Fruit fly (Drosophila melanogaster) whole organism, embryonic: ENCODE measurements around the gene g.

Source experiments
- Abd-B ChIP-seq: fragments of 200-800 bp; sonication (Bioruptor generic); optimal IDR thresholded peaks from 2 replicates; lab custom pipeline; 2018; ENCODE audit warnings: missing biosample characterization, mild to moderate bottlenecking, missing genetic modification characterization, moderate library complexity
- CG12391 ChIP-seq: fragments of 200-800 bp; sonication (Bioruptor generic); optimal IDR thresholded peaks from 3 replicates; lab custom pipeline; 2018; ENCODE audit warnings: missing biosample characterization, mild to moderate bottlenecking, missing genetic modification characterization, moderate library complexity
- CG12744 ChIP-seq: fragments of 200-800 bp; sonication (Bioruptor generic); optimal IDR thresholded peaks from 2 replicates; lab custom pipeline; 2016; ENCODE audit warnings: missing biosample characterization, missing genetic modification characterization
- CG14710 ChIP-seq: fragments of 200-800 bp; sonication (Bioruptor generic); optimal IDR thresholded peaks from 3 replicates; lab custom pipeline; 2019; ENCODE audit warnings: missing biosample characterization, mild to moderate bottlenecking, missing genetic modification characterization, moderate library complexity
- CG15601 ChIP-seq: fragments of 200-800 bp; sonication (Bioruptor generic); optimal IDR thresholded peaks from 3 replicates; lab custom pipeline; 2019; ENCODE audit warnings: missing biosample characterization, mild to moderate bottlenecking, missing genetic modification characterization, moderate library complexity
- CG1647 ChIP-seq: fragments of 200-800 bp; sonication (Bioruptor generic); optimal IDR thresholded peaks from 3 replicates; lab custom pipeline; 2016; ENCODE audit warnings: missing biosample characterization, missing genetic modification characterization
- CG17186 ChIP-seq: fragments of 200-800 bp; sonication (Bioruptor generic); optimal IDR thresholded peaks from 3 replicates; lab custom pipeline; 2017; ENCODE audit warnings: missing biosample characterization, missing genetic modification reagents, missing genetic modification characterization
- CG17568 ChIP-seq: fragments of 200-800 bp; sonication (Bioruptor generic); optimal IDR thresholded peaks from 2 replicates; lab custom pipeline; 2018; ENCODE audit warnings: missing biosample characterization, mild to moderate bottlenecking, missing genetic modification characterization, moderate library complexity
- CG18764 ChIP-seq: fragments of 200-800 bp; sonication (Bioruptor generic); optimal IDR thresholded peaks from 3 replicates; lab custom pipeline; 2016; ENCODE audit warnings: missing biosample characterization, missing genetic modification characterization
- CG2116 ChIP-seq: fragments of 200-800 bp; sonication (Bioruptor generic); optimal IDR thresholded peaks from 3 replicates; lab custom pipeline; 2018; ENCODE audit warnings: missing biosample characterization, mild to moderate bottlenecking, missing genetic modification characterization
- CG2875 ChIP-seq: fragments of 200-800 bp; sonication (Bioruptor generic); optimal IDR thresholded peaks from 2 replicates; lab custom pipeline; 2017; ENCODE audit warnings: missing biosample characterization, mild to moderate bottlenecking, missing genetic modification characterization, missing genetic modification reagents
- CG3726 ChIP-seq: fragments of 200-800 bp; sonication (Bioruptor generic); IDR thresholded peaks from 3 replicates; pipeline ENCODE4, ENCODE4 v1.3.6; 2022; ENCODE audit warnings: missing biosample characterization, missing genetic modification characterization
- CG3995 ChIP-seq: fragments of 200-800 bp; sonication (Bioruptor generic); optimal IDR thresholded peaks from 3 replicates; lab custom pipeline; 2016; ENCODE audit warnings: missing biosample characterization, missing genetic modification characterization
- CG4424 ChIP-seq: fragments of 200-800 bp; sonication (Bioruptor generic); optimal IDR thresholded peaks from 3 replicates; lab custom pipeline; 2016; ENCODE audit warnings: missing biosample characterization, missing genetic modification characterization
- CG6654 ChIP-seq: fragments of 200-800 bp; sonication (Bioruptor generic); optimal IDR thresholded peaks from 2 replicates; lab custom pipeline; 2017; ENCODE audit warnings: missing biosample characterization, mild to moderate bottlenecking, missing genetic modification characterization
- CG6765 ChIP-seq: fragments of 200-800 bp; sonication (Bioruptor generic); optimal IDR thresholded peaks from 3 replicates; lab custom pipeline; 2017; ENCODE audit warnings: missing biosample characterization, mild to moderate bottlenecking, missing genetic modification characterization
- CG8281 ChIP-seq: fragments of 200-800 bp; sonication (Bioruptor generic); optimal IDR thresholded peaks from 2 replicates; lab custom pipeline; 2018; ENCODE audit warnings: missing biosample characterization, mild to moderate bottlenecking, missing genetic modification characterization, moderate library complexity
- CG9437 ChIP-seq: fragments of 200-800 bp; sonication (Bioruptor generic); optimal IDR thresholded peaks from 2 replicates; lab custom pipeline; 2018; ENCODE audit warnings: missing biosample characterization, mild to moderate bottlenecking, missing genetic modification characterization
- CG9609 ChIP-seq: fragments of 200-800 bp; sonication (Bioruptor generic); optimal IDR thresholded peaks from 3 replicates; lab custom pipeline; 2016; ENCODE audit warnings: missing biosample characterization, missing genetic modification characterization
- CG9817 ChIP-seq: fragments of 200-800 bp; sonication (Bioruptor generic); optimal IDR thresholded peaks from 2 replicates; lab custom pipeline; 2018; ENCODE audit warnings: missing biosample characterization, mild to moderate bottlenecking, missing genetic modification characterization, moderate library complexity
- D ChIP-seq, 2 experiments: fragments of 200-800 bp in 1 of 2; fragments of >200 bp in 1 of 2; sonication (Bioruptor generic) in 1 of 2; optimal IDR thresholded peaks; 2 replicates in 1 of 2; 3 replicates in 1 of 2; lab custom pipeline; 2017; ENCODE audit warnings: mild to moderate bottlenecking in 1 of 2, missing biosample characterization in 1 of 2, missing genetic modification characterization in 1 of 2, missing genetic modification reagents in 1 of 2
- Dip3 ChIP-seq: fragments of 200-800 bp; sonication (Bioruptor generic); optimal IDR thresholded peaks from 3 replicates; lab custom pipeline; 2016; ENCODE audit warnings: missing biosample characterization, missing genetic modification characterization
- ERR ChIP-seq: fragments of 200-800 bp; sonication (Bioruptor generic); optimal IDR thresholded peaks from 2 replicates; lab custom pipeline; 2016; ENCODE audit warnings: missing biosample characterization, missing genetic modification characterization
- Hr51 ChIP-seq, 2 experiments: fragments of 200-800 bp; sonication (Bioruptor generic); optimal IDR thresholded peaks; 2 replicates in 1 of 2; 3 replicates in 1 of 2; lab custom pipeline; 2016 to 2018; ENCODE audit warnings: missing biosample characterization in 2 of 2, missing genetic modification characterization in 2 of 2, mild to moderate bottlenecking in 1 of 2, moderate library complexity in 1 of 2
- Mes4 ChIP-seq: fragments of 200-800 bp; sonication (Bioruptor generic); optimal IDR thresholded peaks from 2 replicates; lab custom pipeline; 2016; ENCODE audit warnings: missing biosample characterization, missing genetic modification characterization
- NK7.1 ChIP-seq: fragments of 200-800 bp; sonication (Bioruptor generic); optimal IDR thresholded peaks from 3 replicates; lab custom pipeline; 2016; ENCODE audit warnings: missing biosample characterization, missing genetic modification characterization
- Ptx1 ChIP-seq: fragments of 200-800 bp; sonication (Bioruptor generic); IDR thresholded peaks from 2 replicates; pipeline ENCODE4 v1.3.6; 2022; ENCODE audit warnings: missing biosample characterization, missing genetic modification characterization
- ara ChIP-seq: fragments of 200-800 bp; sonication (Bioruptor generic); IDR thresholded peaks from 2 replicates; pipeline ENCODE4 v1.3.6; 2022; ENCODE audit warnings: missing biosample characterization, missing genetic modification characterization
- az2 ChIP-seq: fragments of 200-800 bp; sonication (Bioruptor generic); optimal IDR thresholded peaks from 3 replicates; lab custom pipeline; 2016; ENCODE audit warnings: missing biosample characterization, missing genetic modification characterization
- chn ChIP-seq: fragments of 200-800 bp; sonication (Bioruptor generic); optimal IDR thresholded peaks from 2 replicates; lab custom pipeline; 2016; ENCODE audit warnings: missing biosample characterization, missing genetic modification characterization
- ci ChIP-seq: fragments of 200-800 bp; sonication (Bioruptor generic); IDR thresholded peaks from 3 replicates; pipeline ENCODE4 v1.3.6; 2022; ENCODE audit warnings: missing biosample characterization, missing genetic modification characterization
- dm ChIP-seq: fragments of 200-800 bp; sonication (Bioruptor generic); optimal IDR thresholded peaks from 3 replicates; lab custom pipeline; 2016; ENCODE audit warnings: missing biosample characterization, missing genetic modification characterization
- dmrt99B ChIP-seq: fragments of 200-800 bp; sonication (Bioruptor generic); optimal IDR thresholded peaks from 2 replicates; lab custom pipeline; 2018; ENCODE audit warnings: missing biosample characterization, mild to moderate bottlenecking, missing genetic modification characterization, moderate library complexity
- dpn ChIP-seq, 2 experiments: fragments of 200-800 bp; sonication (Bioruptor generic); optimal IDR thresholded peaks; 3 replicates each; lab custom pipeline; 2016; ENCODE audit warnings: missing biosample characterization in 2 of 2, missing genetic modification characterization in 2 of 2
- gcm2 ChIP-seq: fragments of 200-800 bp; sonication (Bioruptor generic); optimal IDR thresholded peaks from 2 replicates; lab custom pipeline; 2016; ENCODE audit warnings: missing biosample characterization, missing genetic modification characterization
- grau ChIP-seq: fragments of 200-800 bp; optimal IDR thresholded peaks from 3 replicates; lab custom pipeline; 2019; ENCODE audit warnings: missing biosample characterization, mild to moderate bottlenecking, missing genetic modification characterization, moderate library complexity
- jumu ChIP-seq: fragments of 200-800 bp; sonication (Bioruptor generic); optimal IDR thresholded peaks from 3 replicates; lab custom pipeline; 2016; ENCODE audit warnings: missing biosample characterization, missing genetic modification characterization
- lab ChIP-seq: fragments of 200-800 bp; sonication (Bioruptor generic); optimal IDR thresholded peaks from 3 replicates; lab custom pipeline; 2017; ENCODE audit warnings: missing biosample characterization, missing genetic modification characterization, mild to moderate bottlenecking, moderate library complexity, missing genetic modification reagents
- lbe ChIP-seq: fragments of 200-800 bp; sonication (Bioruptor generic); optimal IDR thresholded peaks from 2 replicates; lab custom pipeline; 2016; ENCODE audit warnings: missing biosample characterization, mild to moderate bottlenecking, missing genetic modification characterization
- nerfin-1 ChIP-seq: fragments of 200-800 bp; sonication (Bioruptor generic); optimal IDR thresholded peaks from 3 replicates; lab custom pipeline; 2019; ENCODE audit warnings: missing biosample characterization, mild to moderate bottlenecking, missing genetic modification characterization, moderate library complexity
- onecut ChIP-seq: fragments of 200-800 bp; sonication (Bioruptor generic); IDR thresholded peaks from 2 replicates; pipeline ENCODE4 v1.3.6; 2022; ENCODE audit warnings: missing biosample characterization, missing genetic modification characterization
- pan ChIP-seq, 4 experiments: fragments of >200 bp in 3 of 4; fragments of 200-800 bp in 1 of 4; sonication (Bioruptor generic) in 1 of 4; optimal IDR thresholded peaks in 3 of 4; IDR thresholded peaks in 1 of 4; 2 replicates each; pipeline versions ENCODE4 v1.3.6 to Lab custom; 2017 to 2022; ENCODE audit warnings: missing biosample characterization in 2 of 4, missing genetic modification characterization in 2 of 4, mixed read lengths in 1 of 4
- pita ChIP-seq: fragments of 200-800 bp; sonication (Bioruptor generic); optimal IDR thresholded peaks from 2 replicates; lab custom pipeline; 2017; ENCODE audit warnings: missing biosample characterization, mild to moderate bottlenecking, missing genetic modification characterization
- sens-2 ChIP-seq: fragments of 200-800 bp; sonication (Bioruptor generic); IDR thresholded peaks from 2 replicates; pipeline ENCODE4 v1.3.6; 2022; ENCODE audit warnings: missing biosample characterization, missing genetic modification characterization
- slou ChIP-seq: fragments of 200-800 bp; sonication (Bioruptor generic); optimal IDR thresholded peaks from 3 replicates; lab custom pipeline; 2016; ENCODE audit warnings: missing biosample characterization, missing genetic modification characterization
- stc ChIP-seq: fragments of 200-800 bp; sonication (Bioruptor generic); IDR thresholded peaks from 2 replicates; pipeline ENCODE4 v1.3.6; 2022; ENCODE audit warnings: missing biosample characterization, missing genetic modification characterization
- vvl ChIP-seq: fragments of 200-800 bp; sonication (Bioruptor generic); IDR thresholded peaks from 2 replicates; pipeline ENCODE4 v1.3.6; 2022; ENCODE audit warnings: missing biosample characterization, missing genetic modification characterization

Gene g

DNA sequence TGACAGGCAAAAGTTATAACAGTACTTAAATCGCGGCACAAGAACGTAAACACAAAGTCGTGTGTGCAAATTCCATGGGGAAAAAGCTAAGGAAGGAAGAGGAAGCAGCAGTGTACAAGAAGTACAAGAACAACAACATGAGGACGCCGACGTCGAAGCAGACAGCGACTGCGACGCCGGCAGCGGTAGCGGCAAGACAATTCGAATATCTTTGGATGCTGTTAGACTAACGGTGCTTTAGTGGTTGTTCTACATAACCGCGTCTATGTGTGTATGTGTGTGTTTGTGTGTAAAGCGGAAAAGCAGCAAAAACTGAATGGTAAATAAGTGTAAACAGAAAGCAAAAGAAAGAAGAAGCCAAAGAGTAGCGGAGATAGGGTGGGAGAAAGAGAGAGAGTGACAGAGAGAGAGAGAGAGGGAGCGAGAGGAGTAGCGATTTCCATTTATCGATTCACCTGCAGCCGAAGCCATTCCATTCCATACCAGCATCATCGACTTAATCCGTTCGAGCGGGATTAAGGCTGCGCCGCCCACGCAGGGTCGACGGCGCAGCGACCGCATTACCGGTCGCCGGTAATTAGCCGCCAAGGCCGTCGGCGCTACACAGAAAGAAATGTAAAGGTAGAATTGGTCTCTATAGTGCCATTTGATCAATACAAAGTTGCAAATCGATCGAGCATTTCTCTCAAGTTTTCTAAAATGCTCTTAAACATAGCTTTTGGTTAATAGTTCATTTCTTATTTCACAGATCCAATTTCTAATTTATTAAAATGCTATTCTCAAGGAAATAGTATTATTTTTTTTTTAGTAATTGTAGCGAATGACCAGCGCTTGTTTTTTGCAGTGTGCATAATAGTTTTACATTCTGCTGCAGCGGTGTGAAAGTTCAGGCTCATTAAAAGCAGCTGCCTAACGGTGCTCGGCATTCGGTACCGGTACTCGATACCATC is 48.2 kb upstream of the g start (continued):
- TF ChIP-seq gcm2 (GFP tag; lab: Kevin White, UChicago): peak; percentile 34
- TF ChIP-seq CG8281 (tag; lab: Kevin White, UChicago): peak; percentile 32
- TF ChIP-seq ara (GFP tag; lab: Robert Waterston, UW): peak; percentile 14; the same call in 1 of the 2 replicates
- peak; percentile 42 for TF ChIP-seq CG2875 (GFP tag; lab: Kevin White, UChicago)
- TF ChIP-seq NK7.1 (GFP tag; lab: Kevin White, UChicago): no peak
- TF ChIP-seq Ptx1 (GFP tag; lab: Robert Waterston, UW): peak; percentile 50
- peak; percentile 4 for TF ChIP-seq Dip3
- TF ChIP-seq vvl (GFP tag; lab: Robert Waterston, UW): peak; percentile 73
- TF ChIP-seq onecut: peak; percentile 94
- peak; percentile 66 for TF ChIP-seq CG12391 (tag; lab: Kevin White, UChicago)
- no peak for TF ChIP-seq D (optimal IDR thresholded peaks at IDR 0.05; lab: Kevin White, UChicago)
- TF ChIP-seq D (GFP tag; optimal IDR thresholded peaks at IDR 0.05; lab: Kevin White, UChicago): peak; percentile 47
- TF ChIP-seq dpn (GFP tag; optimal IDR thresholded peaks at IDR 0.05; lab: Kevin White, UChicago): peak; percentile 44 to 55
- peak; percentile 24 for TF ChIP-seq CG6654 (GFP tag; lab: Kevin White, UChicago)
- TF ChIP-seq CG3995 (GFP tag; lab: Kevin White, UChicago): no peak
- no peak for TF ChIP-seq CG17186
- no peak for TF ChIP-seq CG3726 (GFP tag; lab: Robert Waterston, UW)
- peak; percentile 49 for TF ChIP-seq grau
- peak; percentile 59 for TF ChIP-seq CG4424
- peak; percentile 43 for TF ChIP-seq stc (GFP tag; lab: Robert Waterston, UW)
- no peak for TF ChIP-seq CG1647 (GFP tag; lab: Kevin White, UChicago)
- peak; percentile 1 for TF ChIP-seq Abd-B
- no peak for TF ChIP-seq slou (GFP tag; lab: Kevin White, UChicago)
- TF ChIP-seq Mes4 (GFP tag; lab: Kevin White, UChicago): no peak
- TF ChIP-seq ci (GFP tag; lab: Robert Waterston, UW): peak; percentile 36; the same call in 1 of the 3 replicates
- TF ChIP-seq CG6765 (GFP tag; lab: Kevin White, UChicago): no peak
- no peak for TF ChIP-seq pita (GFP tag; lab: Kevin White, UChicago)
- peak; percentile 4 for TF ChIP-seq CG2116 (GFP tag; lab: Kevin White, UChicago)
- peak; percentile 38 for TF ChIP-seq CG9817 (tag; lab: Kevin White, UChicago)
- TF ChIP-seq sens-2 (GFP tag; lab: Robert Waterston, UW): 0 out of 2 replicates have a peak, but pooled peaks have one; percentile 20
- TF ChIP-seq CG15601 (tag; lab: Kevin White, UChicago): peak; percentile 26
- TF ChIP-seq ERR (GFP tag; lab: Kevin White, UChicago): no peak
- TF ChIP-seq lbe (GFP tag; lab: Kevin White, UChicago): no peak
- TF ChIP-seq nerfin-1 (tag; lab: Kevin White, UChicago): peak; percentile 40
- no peak for TF ChIP-seq dm
- TF ChIP-seq CG12744 (GFP tag; lab: Kevin White, UChicago): no peak
- TF ChIP-seq az2 (GFP tag; lab: Kevin White, UChicago): peak; percentile 48
- no peak for TF ChIP-seq pan (optimal IDR thresholded peaks at IDR 0.05; lab: Kevin White, UChicago)
- TF ChIP-seq pan (GFP tag; optimal IDR thresholded peaks at IDR 0.05 in 1 of 2, IDR thresholded peaks at IDR 0.05 in 1 of 2): peak in 1 of 2 experiments; percentile 34
- TF ChIP-seq CG9437 (GFP tag; lab: Kevin White, UChicago): peak; percentile 22
- peak; percentile 32 for TF ChIP-seq chn (GFP tag; lab: Kevin White, UChicago)
- TF ChIP-seq CG18764: peak; percentile 16
- TF ChIP-seq Hr51 (GFP tag; optimal IDR thresholded peaks at IDR 0.05; lab: Kevin White, UChicago): peak in 1 of 2 experiments; percentile 63
- TF ChIP-seq CG17568 (GFP tag; lab: Kevin White, UChicago): peak; percentile 25
- TF ChIP-seq lab (GFP tag; lab: Kevin White, UChicago): peak; percentile 68
- peak; percentile 81 for TF ChIP-seq dmrt99B (tag; lab: Kevin White, UChicago)
- peak; percentile 30 for TF ChIP-seq jumu (GFP tag; lab: Kevin White, UChicago)
- TF ChIP-seq CG9609 (GFP tag; lab: Kevin White, UChicago): no peak
- peak; percentile 37 for TF ChIP-seq CG14710 (tag; lab: Kevin White, UChicago)
